Fruit fly (Drosophila melanogaster): ENCODE results near the gene REPTOR.

Gene REPTOR

dm6 chr3R:24629877-24630808 is 47.5 kb upstream of the REPTOR start, which contains the start of gene Wsck (continued):
- TF ChIP-seq Chrac-16 (GFP tag; optimal IDR thresholded peaks at IDR 0.05) = no peak

dm6 chr3R:24626667-24627066 is 44.0 kb upstream of the REPTOR start:
- no peak for TF ChIP-seq Lhr (GFP tag; optimal IDR thresholded peaks at IDR 0.05)
- TF ChIP-seq CG30431 (GFP tag; optimal IDR thresholded peaks at IDR 0.05) = no peak
- no peak for TF ChIP-seq sug (tag; optimal IDR thresholded peaks at IDR 0.05)
- TF ChIP-seq p53 (GFP tag; optimal IDR thresholded peaks at IDR 0.05) = no peak
- no peak for TF ChIP-seq CG1792 (GFP tag; optimal IDR thresholded peaks at IDR 0.05)
- TF ChIP-seq CG7745 (tag; optimal IDR thresholded peaks at IDR 0.05) = no peak
- no peak for TF ChIP-seq mam (GFP tag; optimal IDR thresholded peaks at IDR 0.05)
- TF ChIP-seq CG2199 (GFP tag; IDR thresholded peaks at IDR 0.05) = 0 out of 3 replicates have a peak, but pooled peaks have one; percentile 12
- TF ChIP-seq tgo (GFP tag; IDR thresholded peaks at IDR 0.05) = 0 out of 3 replicates have a peak, but pooled peaks have one; percentile 6
- TF ChIP-seq CG15073 (GFP tag; optimal IDR thresholded peaks at IDR 0.05) = peak; percentile 33
- TF ChIP-seq grn (GFP tag; optimal IDR thresholded peaks at IDR 0.05) = peak; percentile 3
- no peak for TF ChIP-seq CG4820 (GFP tag; optimal IDR thresholded peaks at IDR 0.05)
- TF ChIP-seq rib (GFP tag; IDR thresholded peaks at IDR 0.05) = no peak
- no peak for TF ChIP-seq ci (GFP tag; IDR thresholded peaks at IDR 0.05)
- no peak for TF ChIP-seq trem (tag; optimal IDR thresholded peaks at IDR 0.05)
- TF ChIP-seq CG13424 (tag; optimal IDR thresholded peaks at IDR 0.05) = no peak
- TF ChIP-seq salm (tag; optimal IDR thresholded peaks at IDR 0.05) = no peak
- no peak for TF ChIP-seq CG17802 (tag; optimal IDR thresholded peaks at IDR 0.05)
- TF ChIP-seq row (GFP tag; IDR thresholded peaks at IDR 0.05) = no peak
- no peak for TF ChIP-seq NFAT (GFP tag; IDR thresholded peaks at IDR 0.05)
- peak in 1 of 2 experiments; percentile 62 for TF ChIP-seq Pdp1 (GFP tag; optimal IDR thresholded peaks at IDR 0.05)
- TF ChIP-seq maf-S (GFP tag; optimal IDR thresholded peaks at IDR 0.05) = no peak
- no peak for TF ChIP-seq Sin3A (optimal IDR thresholded peaks at IDR 0.05)

- TF ChIP-seq Meics (GFP tag; optimal IDR thresholded peaks at IDR 0.05) (peak; percentile 22), sob (GFP tag; IDR thresholded peaks at IDR 0.05) (0 out of 2 replicates have a peak, but pooled peaks have one; percentile 8), CG7556 (GFP tag; optimal IDR thresholded peaks at IDR 0.05) (peak; percentile 2), Bdp1 (GFP tag; optimal IDR thresholded peaks at IDR 0.05) (peak; percentile 3), CG10366 (GFP tag; IDR thresholded peaks at IDR 0.05) (peak; percentile 22; the same call in 1 of the 2 replicates), Oaz (GFP tag; IDR thresholded peaks at IDR 0.05) (peak; percentile 44; the same call in 1 of the 2 replicates), Xbp1 (GFP tag; optimal IDR thresholded peaks at IDR 0.05) (peak; percentile 38), CG8388 (GFP tag; optimal IDR thresholded peaks at IDR 0.05) (peak; percentile 40), NfI (GFP tag; optimal IDR thresholded peaks at IDR 0.05) (peak; percentile 32), CG10979 (tag; optimal IDR thresholded peaks at IDR 0.05) (no peak), sens (GFP tag) (peak; percentile 82), dpn (GFP tag; optimal IDR thresholded peaks at IDR 0.05) (peak in 1 of 2 experiments; percentile 39), D19B (GFP tag; optimal IDR thresholded peaks at IDR 0.05) (peak; percentile 10), CG17359 (tag; optimal IDR thresholded peaks at IDR 0.05) (peak; percentile 50), CG10274 (GFP tag; optimal IDR thresholded peaks at IDR 0.05) (peak; percentile 88), Fer3 (tag; optimal IDR thresholded peaks at IDR 0.05) (peak; percentile 33), odd (GFP tag; optimal IDR thresholded peaks at IDR 0.05) (no peak), CG16815 (GFP tag; optimal IDR thresholded peaks at IDR 0.05) (no peak), lilli (GFP tag; optimal IDR thresholded peaks at IDR 0.05) (peak; percentile 18), Nf-YA (GFP tag; IDR thresholded peaks at IDR 0.05) (no peak), Xrp1 (GFP tag; IDR thresholded peaks at IDR 0.05) (peak; percentile 43; the same call in 1 of the 2 replicates), CHES-1-like (GFP tag; optimal IDR thresholded peaks at IDR 0.05) (peak; percentile 9), Ravus (GFP tag; IDR thresholded peaks at IDR 0.05) (no peak), CG13287 (GFP tag; IDR thresholded peaks at IDR 0.05; ENCODE audit: partially characterized antibody) (no peak)
Observed at dm6 chr3R:24626003-24626486, 43.4 kb upstream of the REPTOR start.
